Fruit fly (Drosophila melanogaster) whole organism, embryonic: ENCODE data around the gene CG11980.

Experiments used
- Abd-B ChIP-seq: fragments of 200-800 bp; sonication (Bioruptor generic); optimal IDR thresholded peaks from 2 replicates; lab custom pipeline; 2018; ENCODE audit warnings: missing biosample characterization, mild to moderate bottlenecking, missing genetic modification characterization, moderate library complexity
- Bteb2 ChIP-seq: fragments of 200-800 bp; sonication (Bioruptor generic); optimal IDR thresholded peaks from 2 replicates; lab custom pipeline; 2016; ENCODE audit warnings: missing biosample characterization, missing genetic modification characterization
- CG10543 ChIP-seq: fragments of 200-800 bp; sonication (Bioruptor generic); optimal IDR thresholded peaks from 3 replicates; lab custom pipeline; 2017; ENCODE audit warnings: missing biosample characterization, mild to moderate bottlenecking, missing genetic modification characterization, moderate library complexity
- CG10959 ChIP-seq: fragments of 200-800 bp; sonication (Bioruptor generic); IDR thresholded peaks from 2 replicates; pipeline ENCODE4 v1.3.6; 2022; ENCODE audit warnings: missing biosample characterization, missing genetic modification characterization
- CG11560 ChIP-seq: fragments of 200-800 bp; sonication (Bioruptor generic); IDR thresholded peaks from 3 replicates; pipeline ENCODE4 v1.3.6; 2022; ENCODE audit warnings: missing biosample characterization, missing genetic modification characterization
- CG12391 ChIP-seq: fragments of 200-800 bp; sonication (Bioruptor generic); optimal IDR thresholded peaks from 3 replicates; lab custom pipeline; 2018; ENCODE audit warnings: missing biosample characterization, mild to moderate bottlenecking, missing genetic modification characterization, moderate library complexity
- CG13287 ChIP-seq: fragments of 200-800 bp; sonication (Bioruptor generic); IDR thresholded peaks from 2 replicates; pipeline ENCODE4 v1.3.6; 2022; ENCODE audit warnings: missing biosample characterization, missing genetic modification characterization; ENCODE audit not compliant: partially characterized antibody
- CG17186 ChIP-seq: fragments of 200-800 bp; sonication (Bioruptor generic); optimal IDR thresholded peaks from 3 replicates; lab custom pipeline; 2017; ENCODE audit warnings: missing biosample characterization, missing genetic modification reagents, missing genetic modification characterization
- CG17829 ChIP-seq: fragments of 200-800 bp; optimal IDR thresholded peaks from 2 replicates; lab custom pipeline; 2019; ENCODE audit warnings: missing biosample characterization, mild to moderate bottlenecking, missing genetic modification characterization, moderate library complexity
- CG2116 ChIP-seq: fragments of 200-800 bp; sonication (Bioruptor generic); optimal IDR thresholded peaks from 3 replicates; lab custom pipeline; 2018; ENCODE audit warnings: missing biosample characterization, mild to moderate bottlenecking, missing genetic modification characterization
- CG30020 ChIP-seq: fragments of 200-800 bp; optimal IDR thresholded peaks from 2 replicates; lab custom pipeline; 2019; ENCODE audit warnings: missing biosample characterization, mild to moderate bottlenecking, missing genetic modification characterization, moderate library complexity
- CG31224 ChIP-seq: fragments of 200-800 bp; sonication (Bioruptor generic); IDR thresholded peaks from 2 replicates; pipeline ENCODE4 v1.3.6; 2022; ENCODE audit warnings: missing biosample characterization, missing genetic modification characterization
- CG33557 ChIP-seq: fragments of 200-800 bp; sonication (Bioruptor generic); optimal IDR thresholded peaks from 2 replicates; lab custom pipeline; 2019; ENCODE audit warnings: missing biosample characterization, mild to moderate bottlenecking, missing genetic modification characterization, moderate library complexity
- CG5180 ChIP-seq: fragments of 200-800 bp; sonication (Bioruptor generic); optimal IDR thresholded peaks from 3 replicates; lab custom pipeline; 2017; ENCODE audit warnings: missing biosample characterization, missing genetic modification characterization, mild to moderate bottlenecking, moderate library complexity, missing genetic modification reagents
- CG7987 ChIP-seq: fragments of 200-800 bp; sonication (Bioruptor generic); optimal IDR thresholded peaks from 2 replicates; lab custom pipeline; 2018; ENCODE audit warnings: missing biosample characterization, mild to moderate bottlenecking, missing genetic modification characterization, moderate library complexity
- CG9817 ChIP-seq: fragments of 200-800 bp; sonication (Bioruptor generic); optimal IDR thresholded peaks from 2 replicates; lab custom pipeline; 2018; ENCODE audit warnings: missing biosample characterization, mild to moderate bottlenecking, missing genetic modification characterization, moderate library complexity
- CoRest ChIP-seq: fragments of 200-800 bp; sonication (Bioruptor generic); optimal IDR thresholded peaks from 3 replicates; lab custom pipeline; 2018; ENCODE audit warnings: missing biosample characterization, mild to moderate bottlenecking, missing genetic modification characterization, moderate library complexity
- Dref ChIP-seq: fragments of 200-800 bp; sonication (Bioruptor generic); IDR thresholded peaks from 2 replicates; pipeline ENCODE4 v1.3.6; 2022; ENCODE audit warnings: missing biosample characterization, missing genetic modification characterization
- Ets97D ChIP-seq: fragments of 200-800 bp; sonication (Bioruptor generic); optimal IDR thresholded peaks from 3 replicates; lab custom pipeline; 2016; ENCODE audit warnings: missing biosample characterization, missing genetic modification characterization
- Fer1 ChIP-seq: fragments of 200-800 bp; sonication (Bioruptor generic); optimal IDR thresholded peaks from 2 replicates; lab custom pipeline; 2017; ENCODE audit warnings: missing biosample characterization, mild to moderate bottlenecking, missing genetic modification characterization
- HmgD ChIP-seq: fragments of 200-800 bp; sonication (Bioruptor generic); optimal IDR thresholded peaks from 3 replicates; lab custom pipeline; 2016; ENCODE audit warnings: missing biosample characterization, missing genetic modification characterization
- HmgZ ChIP-seq: fragments of 200-800 bp; sonication (Bioruptor generic); optimal IDR thresholded peaks from 2 replicates; lab custom pipeline; 2018; ENCODE audit warnings: missing biosample characterization, mild to moderate bottlenecking, missing genetic modification characterization
- MESR4 ChIP-seq: fragments of 200-800 bp; sonication (Bioruptor generic); optimal IDR thresholded peaks from 2 replicates; lab custom pipeline; 2018; ENCODE audit warnings: missing biosample characterization, mild to moderate bottlenecking, missing genetic modification characterization, moderate library complexity
- Myb ChIP-seq: fragments of 200-800 bp; sonication (Bioruptor generic); optimal IDR thresholded peaks from 2 replicates; lab custom pipeline; 2016; ENCODE audit warnings: missing biosample characterization, missing genetic modification characterization
- Opbp ChIP-seq: fragments of 200-800 bp; sonication (Bioruptor generic); IDR thresholded peaks from 3 replicates; pipeline ENCODE4 v1.3.6; 2022; ENCODE audit warnings: missing biosample characterization, missing genetic modification characterization; ENCODE audit not compliant: partially characterized antibody
- Scr ChIP-seq: fragments of 200-800 bp; sonication (Bioruptor generic); IDR thresholded peaks from 2 replicates; pipeline ENCODE4 v1.3.6; 2022; ENCODE audit warnings: missing biosample characterization, missing genetic modification characterization; ENCODE audit not compliant: partially characterized antibody
- Sin3A ChIP-seq: fragments of >200 bp; optimal IDR thresholded peaks from 2 replicates; lab custom pipeline; 2018
- Sry-δ ChIP-seq: fragments of 200-800 bp; sonication (Bioruptor generic); optimal IDR thresholded peaks from 2 replicates; lab custom pipeline; 2016; ENCODE audit warnings: missing biosample characterization, missing genetic modification characterization
- YL-1 ChIP-seq: fragments of 200-800 bp; sonication (Bioruptor generic); optimal IDR thresholded peaks from 3 replicates; lab custom pipeline; 2017; ENCODE audit warnings: missing biosample characterization, mild to moderate bottlenecking, missing genetic modification characterization
- az2 ChIP-seq: fragments of 200-800 bp; sonication (Bioruptor generic); optimal IDR thresholded peaks from 3 replicates; lab custom pipeline; 2016; ENCODE audit warnings: missing biosample characterization, missing genetic modification characterization
- bbx ChIP-seq: fragments of 200-800 bp; sonication (Bioruptor generic); IDR thresholded peaks from 2 replicates; pipeline ENCODE4 v1.3.6; 2022; ENCODE audit warnings: missing biosample characterization, missing genetic modification characterization; ENCODE audit not compliant: partially characterized antibody
- bigmax ChIP-seq: fragments of 200-800 bp; sonication (Bioruptor generic); optimal IDR thresholded peaks from 2 replicates; lab custom pipeline; 2018; ENCODE audit warnings: missing biosample characterization, mild to moderate bottlenecking, missing genetic modification characterization
- cwo ChIP-seq: fragments of 200-800 bp; sonication (Bioruptor generic); optimal IDR thresholded peaks from 3 replicates; lab custom pipeline; 2017; ENCODE audit warnings: missing biosample characterization, missing genetic modification characterization, mild to moderate bottlenecking, moderate library complexity, missing genetic modification reagents
- dan ChIP-seq: fragments of 200-800 bp; sonication (Bioruptor generic); IDR thresholded peaks from 2 replicates; pipeline ENCODE4 v1.3.6; 2022; ENCODE audit warnings: missing biosample characterization, missing genetic modification characterization
- dimm ChIP-seq: fragments of 200-800 bp; sonication (Bioruptor generic); IDR thresholded peaks from 2 replicates; pipeline ENCODE4 v1.3.6; 2022; ENCODE audit warnings: missing biosample characterization, missing genetic modification characterization
- eyg ChIP-seq: fragments of 200-800 bp; sonication (Bioruptor generic); optimal IDR thresholded peaks from 3 replicates; lab custom pipeline; 2016; ENCODE audit warnings: missing biosample characterization, missing genetic modification characterization
- fd3F ChIP-seq: fragments of 200-800 bp; sonication (Bioruptor generic); optimal IDR thresholded peaks from 2 replicates; lab custom pipeline; 2018; ENCODE audit warnings: missing biosample characterization, mild to moderate bottlenecking, missing genetic modification characterization, moderate library complexity
- fd64A ChIP-seq: fragments of 200-800 bp; sonication (Bioruptor generic); optimal IDR thresholded peaks from 3 replicates; lab custom pipeline; 2018; ENCODE audit warnings: missing biosample characterization, mild to moderate bottlenecking, missing genetic modification characterization
- gfzf ChIP-seq: fragments of 200-800 bp; sonication (Bioruptor generic); optimal IDR thresholded peaks from 2 replicates; lab custom pipeline; 2016; ENCODE audit warnings: missing biosample characterization, mild to moderate bottlenecking, missing genetic modification characterization, moderate library complexity
- insv ChIP-seq, 2 experiments: fragments of 200-800 bp; sonication (Bioruptor generic); optimal IDR thresholded peaks; 3 replicates each; lab custom pipeline; 2016 to 2018; ENCODE audit warnings: missing biosample characterization in 2 of 2, missing genetic modification characterization in 2 of 2
- knrl ChIP-seq: fragments of 200-800 bp; sonication (Bioruptor generic); IDR thresholded peaks from 3 replicates; pipeline ENCODE4 v1.3.6; 2022; ENCODE audit warnings: missing biosample characterization, missing genetic modification characterization; ENCODE audit not compliant: partially characterized antibody
- nmo ChIP-seq: fragments of 200-800 bp; sonication (Bioruptor generic); optimal IDR thresholded peaks from 2 replicates; lab custom pipeline; 2018; ENCODE audit warnings: missing biosample characterization, mild to moderate bottlenecking, missing genetic modification characterization, moderate library complexity
- odd ChIP-seq: fragments of 200-800 bp; sonication (Bioruptor generic); optimal IDR thresholded peaks from 2 replicates; lab custom pipeline; 2017; ENCODE audit warnings: missing biosample characterization, mild to moderate bottlenecking, missing genetic modification characterization
- pho ChIP-seq: fragments of 200-800 bp; sonication (Bioruptor generic); optimal IDR thresholded peaks from 2 replicates; lab custom pipeline; 2016; ENCODE audit warnings: missing biosample characterization, missing genetic modification characterization
- scrt ChIP-seq: fragments of 200-800 bp; sonication (Bioruptor generic); optimal IDR thresholded peaks from 2 replicates; lab custom pipeline; 2018; ENCODE audit warnings: missing biosample characterization, mild to moderate bottlenecking, missing genetic modification characterization, moderate library complexity
- sr ChIP-seq: fragments of 200-800 bp; sonication (Bioruptor generic); IDR thresholded peaks from 3 replicates; pipeline ENCODE4 v1.3.6; 2022; ENCODE audit warnings: missing biosample characterization, missing genetic modification characterization
- sug ChIP-seq: fragments of 200-800 bp; optimal IDR thresholded peaks from 2 replicates; lab custom pipeline; 2019; ENCODE audit warnings: missing biosample characterization, mild to moderate bottlenecking, missing genetic modification characterization, moderate library complexity
- unc-4 ChIP-seq: fragments of 200-800 bp; sonication (Bioruptor generic); IDR thresholded peaks from 2 replicates; pipeline ENCODE4 v1.3.6; 2022; ENCODE audit warnings: missing biosample characterization, missing genetic modification characterization; ENCODE audit not compliant: partially characterized antibody
- vnd ChIP-seq: fragments of 200-800 bp; sonication (Bioruptor generic); IDR thresholded peaks from 3 replicates; pipeline ENCODE4 v1.3.6; 2022; ENCODE audit warnings: missing biosample characterization, missing genetic modification characterization; ENCODE audit not compliant: partially characterized antibody
- wor ChIP-seq: fragments of 200-800 bp; sonication (Bioruptor generic); IDR thresholded peaks from 2 replicates; pipeline ENCODE4 v1.3.6; 2022; ENCODE audit warnings: missing biosample characterization, missing genetic modification characterization

CG11980 gene

DNA sequence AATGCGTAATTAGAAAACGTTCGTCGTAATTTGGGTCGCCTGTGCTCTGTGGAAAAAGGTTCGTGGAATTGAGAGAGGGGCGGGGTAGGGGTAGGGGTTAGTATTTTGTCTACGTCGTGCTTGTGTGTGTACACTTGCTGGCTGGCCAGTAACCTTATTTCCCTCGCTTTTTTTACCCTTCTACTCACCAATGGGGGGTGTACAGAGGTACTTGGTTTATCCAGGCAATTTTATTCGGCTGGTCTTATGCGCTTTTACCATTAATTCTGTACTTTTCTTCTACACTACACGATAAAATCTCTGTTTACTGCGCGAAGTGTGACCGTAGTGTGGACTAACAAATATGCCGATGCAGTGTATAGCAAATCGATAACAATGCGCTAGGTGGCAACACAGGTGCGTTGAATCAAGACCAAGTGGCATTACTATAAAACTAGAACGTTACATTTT is 15.9 kb downstream of the CG11980 start, which contains the start of gene tgo (continued):
- TF ChIP-seq sug (tag; lab: Kevin White, UChicago) (peak; percentile 43), Fer1 (GFP tag; lab: Kevin White, UChicago) (peak; percentile 69), CG13287 (peak; percentile 68), CG7987 (GFP tag; lab: Kevin White, UChicago) (peak; percentile 7), dan (GFP tag; lab: Robert Waterston, UW) (no peak), YL-1 (GFP tag; lab: Kevin White, UChicago) (peak; percentile 96), wor (GFP tag; lab: Robert Waterston, UW) (no peak), cwo (GFP tag; lab: Kevin White, UChicago) (no peak), Sry-δ (GFP tag; lab: Kevin White, UChicago) (peak; percentile 60), CG31224 (no peak), CG17186 (GFP tag; lab: Kevin White, UChicago) (peak; percentile 78), fd3F (GFP tag; lab: Kevin White, UChicago) (no peak), odd (GFP tag; lab: Kevin White, UChicago) (peak; percentile 1), Sin3A (lab: Kevin White, UChicago) (peak; percentile 65), bigmax (GFP tag; lab: Kevin White, UChicago) (no peak), vnd (no peak), gfzf (GFP tag; lab: Kevin White, UChicago) (peak; percentile 90), CG5180 (no peak), Bteb2 (GFP tag; lab: Kevin White, UChicago) (no peak), nmo (GFP tag; lab: Kevin White, UChicago) (peak; percentile 52), MESR4 (GFP tag; lab: Kevin White, UChicago) (peak; percentile 96), CG12391 (peak; percentile 28), Dref (peak; percentile 89), HmgD (GFP tag; lab: Kevin White, UChicago) (peak; percentile 1), az2 (no peak), knrl (GFP tag; lab: Robert Waterston, UW) (peak; percentile 47; the same call in 1 of the 3 replicates), CG11560 (tag; lab: Robert Waterston, UW) (no peak), CG17829 (tag; lab: Kevin White, UChicago) (peak; percentile 45), CG10959 (GFP tag; lab: Robert Waterston, UW) (no peak), bbx (GFP tag; lab: Robert Waterston, UW) (peak; percentile 36; the same call in 1 of the 2 replicates), dimm (GFP tag; lab: Robert Waterston, UW) (no peak), scrt (GFP tag; lab: Kevin White, UChicago) (no peak), CG10543 (GFP tag; lab: Kevin White, UChicago) (peak; percentile 36), sr (GFP tag; lab: Robert Waterston, UW) (no peak), CoRest (tag; lab: Kevin White, UChicago) (peak; percentile 52), CG2116 (GFP tag; lab: Kevin White, UChicago) (peak; percentile 65), Myb (GFP tag; lab: Kevin White, UChicago) (peak; percentile 98), CG30020 (tag; lab: Kevin White, UChicago) (peak; percentile 43), Opbp (peak; percentile 58; the same call in 2 of the 3 replicates), Ets97D (peak; percentile 52), pho (GFP tag; lab: Kevin White, UChicago) (no peak), unc-4 (GFP tag; lab: Robert Waterston, UW) (peak; percentile 59; the same call in 1 of the 2 replicates), HmgZ (tag; lab: Kevin White, UChicago) (peak; percentile 85), eyg (no peak), fd64A (GFP tag; lab: Kevin White, UChicago) (no peak), insv (GFP tag; optimal IDR thresholded peaks at IDR 0.05; lab: Kevin White, UChicago) (peak in 1 of 2 experiments; percentile 38), CG9817 (tag; lab: Kevin White, UChicago) (no peak), Scr (GFP tag; lab: Robert Waterston, UW) (peak; percentile 52), CG33557 (GFP tag; lab: Kevin White, UChicago) (peak; percentile 13), Abd-B (GFP tag; lab: Kevin White, UChicago) (peak; percentile 21)
